Worm (Caenorhabditis elegans) whole organism, L2 larva: ENCODE measurements around the gene pmp-1.
A peak's percentile ranks its signal among the peaks of the same experiment; 100 is the strongest.

Source experiments
- C34F6.9 ChIP-seq: fragments of 150-350 bp; optimal IDR thresholded peaks from 2 replicates; lab custom pipeline; 2014; ENCODE audit warnings: missing biosample characterization, missing genetic modification characterization
- F13H6.1 ChIP-seq: sonication (generic microtip); optimal IDR thresholded peaks from 2 replicates; lab custom pipeline; 2016; ENCODE audit warnings: missing genetic modification characterization, missing compliant biosample characterization
- R02D3.7 ChIP-seq: fragments of 150-350 bp; optimal IDR thresholded peaks from 2 replicates; lab custom pipeline; 2014; ENCODE audit warnings: missing biosample characterization, missing genetic modification characterization
- alr-1 ChIP-seq: fragments of 150-350 bp; optimal IDR thresholded peaks from 2 replicates; lab custom pipeline; 2014; ENCODE audit warnings: missing biosample characterization, missing genetic modification characterization
- aly-2 ChIP-seq: fragments of 150-350 bp; optimal IDR thresholded peaks from 2 replicates; lab custom pipeline; 2014; ENCODE audit warnings: missing biosample characterization, missing genetic modification characterization
- ama-1 ChIP-seq: fragments of 150-350 bp; optimal IDR thresholded peaks from 2 replicates; lab custom pipeline; 2018; ENCODE audit warnings: inconsistent platforms
- blmp-1 ChIP-seq: sonication (generic microtip); optimal IDR thresholded peaks from 2 replicates; lab custom pipeline; 2017; ENCODE audit warnings: missing genetic modification characterization, mild to moderate bottlenecking, missing compliant biosample characterization, antibody characterized with exemption, moderate library complexity; ENCODE audit not compliant: insufficient read depth
- ceh-16 ChIP-seq: fragments of 150-350 bp; optimal IDR thresholded peaks from 2 replicates; lab custom pipeline; 2014; ENCODE audit warnings: missing biosample characterization, missing genetic modification characterization
- crh-2 ChIP-seq: sonication (generic microtip); optimal IDR thresholded peaks from 2 replicates; lab custom pipeline; 2017; ENCODE audit warnings: missing biosample characterization, missing genetic modification characterization
- egl-27 ChIP-seq: sonication (generic microtip); optimal IDR thresholded peaks from 3 replicates; lab custom pipeline; 2017; ENCODE audit warnings: missing biosample characterization, missing genetic modification reagents, missing genetic modification characterization
- elt-1 ChIP-seq: fragments of 150-350 bp; optimal IDR thresholded peaks from 2 replicates; lab custom pipeline; 2014; ENCODE audit warnings: missing biosample characterization, missing genetic modification characterization
- elt-3 ChIP-seq: sonication (generic microtip); optimal IDR thresholded peaks from 2 replicates; lab custom pipeline; 2017; ENCODE audit warnings: missing biosample characterization, missing genetic modification characterization
- fos-1 ChIP-seq: fragments of 150-350 bp; optimal IDR thresholded peaks from 2 replicates; lab custom pipeline; 2014; ENCODE audit warnings: missing biosample characterization, missing genetic modification characterization
- lin-11 ChIP-seq: fragments of 150-350 bp; sonication (generic microtip); optimal IDR thresholded peaks from 2 replicates; lab custom pipeline; 2014; ENCODE audit warnings: missing biosample characterization, missing genetic modification characterization, inconsistent platforms, mixed read lengths
- mbf-1 ChIP-seq: sonication (generic microtip); optimal IDR thresholded peaks from 2 replicates; lab custom pipeline; 2017; ENCODE audit warnings: missing biosample characterization, missing genetic modification characterization
- nhr-10 ChIP-seq: sonication (generic microtip); optimal IDR thresholded peaks from 2 replicates; lab custom pipeline; 2017; ENCODE audit warnings: missing biosample characterization, missing genetic modification characterization
- nhr-11 ChIP-seq: fragments of 150-350 bp; optimal IDR thresholded peaks from 2 replicates; lab custom pipeline; 2014; ENCODE audit warnings: missing biosample characterization, missing genetic modification characterization
- nhr-12 ChIP-seq: fragments of 150-350 bp; optimal IDR thresholded peaks from 2 replicates; lab custom pipeline; 2014; ENCODE audit warnings: missing biosample characterization, missing genetic modification characterization
- nhr-129 ChIP-seq: fragments of 150-350 bp; optimal IDR thresholded peaks from 2 replicates; lab custom pipeline; 2014; ENCODE audit warnings: missing biosample characterization, missing genetic modification characterization
- nhr-21 ChIP-seq: fragments of 150-350 bp; optimal IDR thresholded peaks from 2 replicates; lab custom pipeline; 2014; ENCODE audit warnings: missing biosample characterization, missing genetic modification characterization
- nhr-23 ChIP-seq: fragments of 150-350 bp; optimal IDR thresholded peaks from 2 replicates; lab custom pipeline; 2014; ENCODE audit warnings: missing biosample characterization, missing genetic modification reagents, missing genetic modification characterization
- nhr-237 ChIP-seq: fragments of 150-350 bp; optimal IDR thresholded peaks from 2 replicates; lab custom pipeline; 2014; ENCODE audit warnings: missing biosample characterization, missing genetic modification characterization
- nhr-25 ChIP-seq: fragments of 150-350 bp; sonication (generic microtip); optimal IDR thresholded peaks from 3 replicates; lab custom pipeline; 2014; ENCODE audit warnings: missing biosample characterization, missing genetic modification characterization
- nhr-77 ChIP-seq: fragments of 150-350 bp; optimal IDR thresholded peaks from 2 replicates; lab custom pipeline; 2014; ENCODE audit warnings: missing biosample characterization, missing genetic modification characterization
- sem-4 ChIP-seq: fragments of 150-350 bp; optimal IDR thresholded peaks from 2 replicates; lab custom pipeline; 2014; ENCODE audit warnings: missing biosample characterization, missing genetic modification reagents, missing genetic modification characterization
- skn-1 ChIP-seq: sonication (generic microtip); optimal IDR thresholded peaks from 2 replicates; lab custom pipeline; 2017; ENCODE audit warnings: missing biosample characterization, missing genetic modification characterization
- sma-3 ChIP-seq: sonication (generic microtip); optimal IDR thresholded peaks from 2 replicates; lab custom pipeline; 2016; ENCODE audit warnings: missing genetic modification reagents, missing genetic modification characterization, missing compliant biosample characterization
- snpc-4 ChIP-seq: fragments of 150-350 bp; optimal IDR thresholded peaks from 2 replicates; lab custom pipeline; 2014; ENCODE audit warnings: missing biosample characterization, missing genetic modification characterization
- unc-55 ChIP-seq: fragments of 150-350 bp; sonication (generic microtip); optimal IDR thresholded peaks from 3 replicates; lab custom pipeline; 2014; ENCODE audit warnings: missing biosample characterization, missing genetic modification reagents, missing genetic modification characterization
- zag-1 ChIP-seq: fragments of 150-350 bp; optimal IDR thresholded peaks from 2 replicates; lab custom pipeline; 2014; ENCODE audit warnings: missing biosample characterization, missing genetic modification characterization
- ztf-1 ChIP-seq: fragments of 200-800 bp; sonication (Bioruptor generic); conservative IDR thresholded peaks from 2 replicates; pipeline ENCODE4 v1.3.6; 2022; ENCODE audit warnings: missing genetic modification characterization, missing compliant biosample characterization
- ztf-4 ChIP-seq: fragments of 150-350 bp; optimal IDR thresholded peaks from 2 replicates; lab custom pipeline; 2014; ENCODE audit warnings: missing biosample characterization, missing genetic modification characterization

pmp-1 gene

DNA sequence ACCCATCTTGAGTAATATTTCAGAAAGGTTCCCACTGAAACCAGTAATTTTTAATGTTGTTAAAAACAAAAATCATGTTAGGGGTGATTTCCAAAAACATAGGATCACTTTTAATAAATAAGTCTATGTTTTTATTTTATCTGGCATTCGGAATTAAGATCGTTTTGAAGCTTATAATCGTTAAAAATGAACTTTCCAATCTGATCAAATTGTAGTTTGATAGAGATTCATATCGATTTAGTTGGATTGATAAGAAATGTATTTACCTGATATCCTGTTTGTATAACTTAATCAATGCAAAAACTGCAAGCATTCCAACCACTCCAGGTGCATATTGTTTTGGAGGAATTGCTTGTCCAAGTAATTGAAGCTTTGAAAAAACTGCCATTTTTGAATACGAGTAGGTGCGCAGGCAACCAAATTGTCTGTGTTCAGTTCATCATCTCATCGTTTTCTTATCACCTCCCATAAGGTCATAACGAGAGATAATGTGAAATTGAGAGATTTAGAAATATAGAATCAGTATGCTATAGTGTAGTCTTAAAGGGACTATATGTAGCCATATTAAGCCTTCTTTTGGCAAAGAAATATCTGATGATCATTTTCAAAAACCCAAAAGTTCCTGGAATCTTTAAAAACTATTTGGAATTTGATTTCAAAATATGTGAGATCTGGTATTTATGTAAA is 3.9 kb upstream of the pmp-1 start, which contains the start of gene pmp-2:
pmp-2 (minus strand) TSS at position 487 of the 687 bp plus-strand sequence.
- TF ChIP-seq fos-1 (tag; lab: Kevin White, UChicago) (peak; percentile 33), nhr-23 (no peak), F13H6.1 (tag; lab: Kevin White, UChicago) (no peak), nhr-129 (tag; lab: Kevin White, UChicago) (peak; percentile 5), lin-11 (tag; lab: Kevin White, UChicago) (no peak)

DNA sequence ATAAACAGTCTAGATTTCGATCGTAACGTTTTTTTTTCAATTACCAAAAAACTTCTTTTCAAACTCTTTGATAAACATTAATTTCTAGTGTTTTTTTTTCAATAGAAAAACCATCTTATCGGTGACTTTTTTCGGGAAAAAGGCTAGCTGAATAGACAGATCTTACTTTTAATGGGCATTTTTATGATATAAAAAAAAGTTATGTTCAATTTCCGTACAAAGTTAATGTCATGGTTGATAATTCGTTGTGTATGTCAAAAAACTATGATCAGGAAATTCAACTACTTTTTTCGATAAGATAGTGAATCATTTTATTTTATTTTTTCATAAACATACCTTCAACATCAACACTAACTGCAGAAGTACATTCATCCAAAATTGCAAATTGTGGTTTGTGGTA is 1.0 kb upstream of the pmp-1 start:
- TF ChIP-seq ztf-4 (tag; lab: Kevin White, UChicago), result no peak
- peak; percentile 24 for TF ChIP-seq fos-1 (tag; lab: Kevin White, UChicago)
- TF ChIP-seq egl-27 (tag; lab: Kevin White, UChicago), result no peak

DNA sequence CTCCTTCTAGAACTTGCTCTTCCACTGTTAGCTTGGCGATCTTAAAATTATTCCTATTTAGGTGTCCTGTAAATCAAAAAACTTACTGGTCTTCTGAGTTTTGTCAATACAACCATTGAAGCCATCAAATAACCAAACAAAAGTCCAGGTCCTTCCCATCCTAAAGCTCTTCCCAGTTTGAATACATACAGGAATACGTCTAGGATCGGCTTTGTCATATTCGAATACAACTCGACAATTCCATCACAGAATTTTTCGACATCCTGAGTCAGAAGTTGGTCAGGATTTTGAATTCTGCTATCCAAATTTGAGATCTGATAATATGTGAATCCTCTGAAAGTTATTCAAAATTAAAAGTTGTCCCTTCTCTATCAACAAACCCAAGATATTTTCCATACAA is 1.2 kb downstream of the pmp-1 start:
- TF ChIP-seq aly-2 (tag; lab: Kevin White, UChicago) (no peak), ceh-16 (no peak), ama-1 (lab: Kevin White, UChicago) (no peak), nhr-12 (tag; lab: Kevin White, UChicago) (no peak), nhr-77 (tag; lab: Kevin White, UChicago) (no peak), nhr-237 (tag; lab: Kevin White, UChicago) (no peak), nhr-11 (tag; lab: Kevin White, UChicago) (no peak), blmp-1 (tag; lab: Kevin White, UChicago) (no peak), fos-1 (tag; lab: Kevin White, UChicago) (no peak), skn-1 (no peak), sem-4 (tag; lab: Kevin White, UChicago) (no peak), snpc-4 (tag; lab: Kevin White, UChicago) (no peak), egl-27 (tag; lab: Kevin White, UChicago) (no peak), C34F6.9 (tag; lab: Kevin White, UChicago) (no peak), unc-55 (GFP tag; lab: Kevin White, UChicago) (no peak), F13H6.1 (tag; lab: Kevin White, UChicago) (no peak), nhr-21 (tag; lab: Kevin White, UChicago) (no peak), ztf-1 (GFP tag; lab: Robert Waterston, UW) (no peak)

DNA sequence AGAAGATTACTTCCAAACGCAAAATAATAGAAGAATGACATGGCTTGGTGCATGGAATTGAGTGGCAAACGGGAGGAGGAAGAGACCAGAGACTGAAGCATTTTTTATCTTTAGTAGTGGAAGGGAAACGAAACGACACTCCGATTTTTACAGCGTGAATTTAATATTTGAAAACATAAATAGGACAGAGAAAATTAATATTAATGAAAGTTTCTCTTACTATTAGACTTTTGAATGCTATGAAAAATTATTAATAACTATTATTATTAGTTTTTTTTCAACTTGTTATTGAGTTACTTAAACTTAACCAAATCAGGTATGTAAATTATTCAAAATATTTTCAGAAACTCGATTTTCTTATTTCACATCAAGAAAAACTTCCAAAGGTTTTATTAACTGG is 3.5 kb downstream of the pmp-1 start, which contains the start of gene C44B7.7:
C44B7.7 (minus strand) TSS at position 101 of the 400 bp plus-strand sequence.
- no peak for TF ChIP-seq zag-1
- TF ChIP-seq nhr-10 (tag; lab: Kevin White, UChicago), result no peak

DNA sequence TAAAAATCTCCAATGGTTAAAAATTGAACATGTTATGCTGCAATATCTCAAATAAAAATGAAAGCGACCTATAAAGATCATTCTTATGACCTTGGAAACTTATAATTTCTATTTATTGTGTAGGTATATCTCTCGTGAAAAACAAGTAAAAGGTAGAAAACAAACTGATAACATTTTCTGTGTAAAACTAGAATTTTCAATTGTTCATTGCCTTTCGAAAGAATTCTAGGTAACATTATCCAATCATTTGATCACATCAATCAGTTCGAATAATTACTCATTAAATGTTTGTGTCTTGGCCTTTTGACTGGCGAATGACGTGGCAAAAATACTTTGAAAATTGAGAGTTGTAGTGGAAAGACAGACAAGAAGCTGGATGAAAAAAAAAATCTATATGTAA is 5.7 kb downstream of the pmp-1 start:
- TF ChIP-seq zag-1 (no peak), nhr-11 (tag; lab: Kevin White, UChicago) (no peak), sem-4 (tag; lab: Kevin White, UChicago) (no peak), unc-55 (GFP tag; lab: Kevin White, UChicago) (no peak), mbf-1 (no peak), skn-1 (no peak), elt-1 (tag; lab: Kevin White, UChicago) (no peak), nhr-23 (no peak), sma-3 (GFP tag; lab: Kevin White, UChicago) (peak; percentile 62), aly-2 (tag; lab: Kevin White, UChicago) (no peak), nhr-237 (tag; lab: Kevin White, UChicago) (no peak), crh-2 (peak; percentile 71), ztf-1 (GFP tag; lab: Robert Waterston, UW) (no peak), nhr-25 (tag; lab: Kevin White, UChicago) (peak; percentile 71), alr-1 (tag; lab: Kevin White, UChicago) (no peak), elt-3 (tag; lab: Kevin White, UChicago) (no peak), blmp-1 (tag; lab: Kevin White, UChicago) (peak; percentile 58), fos-1 (tag; lab: Kevin White, UChicago) (no peak), R02D3.7 (tag; lab: Kevin White, UChicago) (no peak), nhr-12 (tag; lab: Kevin White, UChicago) (no peak)
- TF ChIP-seq, all 48 proteins: peak for 4
